Fruit fly (Drosophila melanogaster): ENCODE measurements around the gene CG9312.

Gene CG9312

dm6 chr3R:13800430-13800848 lies 34.9 kb downstream of the CG9312 start (continued):
- TF ChIP-seq zen2 (GFP tag; IDR thresholded peaks at IDR 0.05; ENCODE audit: partially characterized antibody) (no peak), zf30C (GFP tag; optimal IDR thresholded peaks at IDR 0.05) (no peak), org-1 (GFP tag; optimal IDR thresholded peaks at IDR 0.05) (peak; percentile 87), ato (GFP tag; IDR thresholded peaks at IDR 0.05; ENCODE audit: partially characterized antibody) (no peak), Dbx (GFP tag; IDR thresholded peaks at IDR 0.05) (peak; percentile 97), CG4730 (GFP tag; IDR thresholded peaks at IDR 0.05) (peak; percentile 93), Hsf (GFP tag; optimal IDR thresholded peaks at IDR 0.05) (peak; percentile 74), zfh1 (GFP tag; IDR thresholded peaks at IDR 0.05) (peak; percentile 91), kah (GFP tag; optimal IDR thresholded peaks at IDR 0.05) (peak; percentile 76), CG14710 (tag; optimal IDR thresholded peaks at IDR 0.05) (peak; percentile 80), bowl (GFP tag; IDR thresholded peaks at IDR 0.05) (peak; percentile 86; the same call in 1 of the 2 replicates), CG14441 (GFP tag; IDR thresholded peaks at IDR 0.05) (peak; percentile 92), cad (GFP tag; optimal IDR thresholded peaks at IDR 0.05) (no peak), Elba2 (GFP tag; optimal IDR thresholded peaks at IDR 0.05) (no peak), CG2202 (tag; optimal IDR thresholded peaks at IDR 0.05) (peak; percentile 77), CG7839 (tag; optimal IDR thresholded peaks at IDR 0.05) (peak; percentile 92), CG9609 (GFP tag; optimal IDR thresholded peaks at IDR 0.05) (peak; percentile 22), CG17186 (GFP tag; optimal IDR thresholded peaks at IDR 0.05) (no peak), tgo (GFP tag; IDR thresholded peaks at IDR 0.05) (peak; percentile 93), D (optimal IDR thresholded peaks at IDR 0.05) (no peak), D (GFP tag; optimal IDR thresholded peaks at IDR 0.05) (peak; percentile 88), Hmr (GFP tag; optimal IDR thresholded peaks at IDR 0.05) (peak; percentile 96), Bgb (GFP tag; IDR thresholded peaks at IDR 0.05; ENCODE audit: partially characterized antibody) (peak; percentile 5; the same call in 1 of the 2 replicates), hkb (optimal IDR thresholded peaks at IDR 0.05) (no peak), hkb (GFP tag; IDR thresholded peaks at IDR 0.05) (peak; percentile 97), CG8478 (optimal IDR thresholded peaks at IDR 0.05) (no peak), fu2 (GFP tag; optimal IDR thresholded peaks at IDR 0.05) (no peak), Dref (GFP tag; IDR thresholded peaks at IDR 0.05) (no peak; the same call in 1 of the 2 replicates), stwl (tag; optimal IDR thresholded peaks at IDR 0.05) (peak; percentile 25), en (GFP tag; optimal IDR thresholded peaks at IDR 0.05) (peak; percentile 21), CTCF (GFP tag; optimal IDR thresholded peaks at IDR 0.05) (peak; percentile 38), CG7786 (GFP tag; optimal IDR thresholded peaks at IDR 0.05) (peak; percentile 28), CG10274 (GFP tag; optimal IDR thresholded peaks at IDR 0.05) (peak; percentile 73), zen (tag; optimal IDR thresholded peaks at IDR 0.05) (peak; percentile 78), cato (GFP tag; optimal IDR thresholded peaks at IDR 0.05; ENCODE audit: borderline replicate concordance) (peak; percentile 64), Adf1 (GFP tag; IDR thresholded peaks at IDR 0.05) (peak; percentile 73), CG33557 (GFP tag; optimal IDR thresholded peaks at IDR 0.05) (peak; percentile 80), zfh2 (GFP tag; optimal IDR thresholded peaks at IDR 0.05) (peak; percentile 39), CG2889 (GFP tag; IDR thresholded peaks at IDR 0.05) (peak; percentile 88), CG6765 (GFP tag; optimal IDR thresholded peaks at IDR 0.05) (peak; percentile 82), shn (GFP tag; optimal IDR thresholded peaks at IDR 0.05) (no peak), CG3407 (GFP tag; optimal IDR thresholded peaks at IDR 0.05) (peak; percentile 82), CG1602 (GFP tag; optimal IDR thresholded peaks at IDR 0.05) (peak; percentile 81), HHEX (GFP tag; optimal IDR thresholded peaks at IDR 0.05) (peak; percentile 90), chn (GFP tag; optimal IDR thresholded peaks at IDR 0.05) (peak; percentile 68), twi (tag; optimal IDR thresholded peaks at IDR 0.05) (peak; percentile 17), CG8281 (tag; optimal IDR thresholded peaks at IDR 0.05) (peak; percentile 63), CG4404 (GFP tag; IDR thresholded peaks at IDR 0.05) (peak; percentile 74), eve (GFP tag; optimal IDR thresholded peaks at IDR 0.05) (peak in 1 of 2 experiments; percentile 94), CG4360 (GFP tag; IDR thresholded peaks at IDR 0.05) (peak; percentile 51; the same call in 1 of the 2 replicates), abd-A (tag; optimal IDR thresholded peaks at IDR 0.05) (no peak), Dad (GFP tag; optimal IDR thresholded peaks at IDR 0.05) (peak; percentile 57), CG13624 (GFP tag; optimal IDR thresholded peaks at IDR 0.05) (peak; percentile 54)

Data from whole organism, embryonic.